Fruit fly (Drosophila melanogaster) S2 (cell line): ENCODE measurements around the gene RecQ5.

Experiments
- CG8478 ChIP-seq: fragments of >200 bp; optimal IDR thresholded peaks from 2 replicates; lab custom pipeline; 2018
- CTCF ChIP-seq, 2 experiments: fragments of >200 bp; optimal IDR thresholded peaks; 2 replicates each; lab custom pipeline; 2018

The RecQ5 gene

DNA sequence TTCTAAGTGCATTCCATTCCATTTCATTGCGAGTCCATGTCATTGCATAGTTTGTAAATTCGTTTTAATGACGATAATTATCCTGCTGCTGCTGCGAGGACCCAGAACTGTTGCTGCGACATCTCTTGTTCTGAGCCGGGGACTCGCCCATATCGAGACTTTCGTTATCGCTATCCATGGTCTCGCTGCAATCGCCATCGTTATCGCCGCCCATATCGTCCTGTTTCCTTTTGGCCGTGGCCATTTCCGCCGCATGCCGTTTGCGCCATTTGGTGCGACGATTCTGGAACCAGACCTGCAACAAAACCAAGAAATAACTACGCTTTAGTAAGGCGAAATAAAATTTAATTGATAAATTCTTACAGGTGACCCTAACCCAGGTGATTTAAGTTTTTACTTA lies 48.1 kb downstream of the RecQ5 start:
- no peak for TF ChIP-seq CTCF (optimal IDR thresholded peaks at IDR 0.05; lab: Kevin White, UChicago)
- TF ChIP-seq CG8478 (lab: Kevin White, UChicago) = no peak

DNA sequence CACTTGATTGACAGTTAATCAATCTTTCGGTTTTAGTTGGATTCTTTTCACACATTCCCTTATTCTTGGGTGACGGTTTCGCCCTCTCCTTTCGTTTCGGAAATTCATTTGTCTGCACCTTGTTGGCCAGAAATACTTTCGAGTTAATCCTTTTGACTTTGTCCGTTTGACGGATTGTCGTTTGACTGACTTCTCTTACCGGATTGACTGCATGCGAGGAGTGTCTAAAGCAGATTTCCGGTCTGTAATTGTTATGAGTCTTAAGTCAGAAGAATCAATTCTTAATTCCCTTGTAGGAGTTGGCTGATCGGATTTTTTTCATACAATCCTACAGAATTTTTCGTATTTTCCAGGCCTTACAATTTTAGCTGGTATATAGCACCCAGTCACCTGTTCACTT lies 49.1 kb downstream of the RecQ5 start:
- no peak for TF ChIP-seq CTCF (optimal IDR thresholded peaks at IDR 0.05; lab: Kevin White, UChicago)
- TF ChIP-seq CG8478 (lab: Kevin White, UChicago) = no peak

DNA sequence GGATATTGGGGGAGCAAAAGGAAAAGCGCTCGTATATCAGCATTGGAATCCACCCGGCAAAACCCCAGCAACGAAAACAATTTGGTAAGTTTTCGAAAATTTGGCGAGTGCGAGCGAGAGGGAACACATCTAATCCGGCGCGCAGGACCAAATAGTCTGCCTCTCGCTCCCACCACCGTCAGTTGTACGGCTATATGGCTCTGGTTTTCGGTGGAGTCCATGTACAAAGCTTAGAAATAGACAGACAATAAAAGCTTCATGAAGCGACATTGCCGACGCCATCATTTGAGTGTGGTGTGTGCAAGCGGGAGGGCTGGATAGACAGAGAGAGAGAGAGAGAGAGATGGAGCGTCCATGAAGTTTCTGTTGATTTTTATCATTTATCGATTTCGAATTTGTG lies 51.6 kb downstream of the RecQ5 start:
- TF ChIP-seq CTCF (optimal IDR thresholded peaks at IDR 0.05; lab: Kevin White, UChicago) (no peak), CG8478 (lab: Kevin White, UChicago) (no peak)

DNA sequence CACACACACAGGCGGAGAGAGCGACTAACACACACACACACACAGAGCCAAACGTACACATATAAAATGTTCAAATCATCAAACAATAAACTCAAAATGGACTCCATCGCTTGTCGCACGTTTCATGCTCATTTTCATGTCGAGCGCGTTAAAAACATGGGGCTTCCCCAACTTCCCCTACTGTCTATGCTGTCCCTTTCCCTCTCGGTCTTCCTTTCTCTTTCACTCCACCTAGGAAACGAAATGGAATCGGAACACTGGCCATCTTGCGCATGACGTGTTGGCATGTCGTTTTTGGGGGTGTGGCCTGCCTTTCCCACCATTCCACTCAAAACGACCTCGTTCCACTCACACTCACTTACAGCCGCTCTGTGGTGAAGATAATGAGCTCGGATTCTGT lies 53.0 kb downstream of the RecQ5 start:
- TF ChIP-seq CTCF (optimal IDR thresholded peaks at IDR 0.05; lab: Kevin White, UChicago) = peak in 1 of 2 experiments; percentile 37
- TF ChIP-seq CG8478 (lab: Kevin White, UChicago) = no peak
